Fruit fly (Drosophila melanogaster): ENCODE results near the gene fid.

The fid gene

DNA sequence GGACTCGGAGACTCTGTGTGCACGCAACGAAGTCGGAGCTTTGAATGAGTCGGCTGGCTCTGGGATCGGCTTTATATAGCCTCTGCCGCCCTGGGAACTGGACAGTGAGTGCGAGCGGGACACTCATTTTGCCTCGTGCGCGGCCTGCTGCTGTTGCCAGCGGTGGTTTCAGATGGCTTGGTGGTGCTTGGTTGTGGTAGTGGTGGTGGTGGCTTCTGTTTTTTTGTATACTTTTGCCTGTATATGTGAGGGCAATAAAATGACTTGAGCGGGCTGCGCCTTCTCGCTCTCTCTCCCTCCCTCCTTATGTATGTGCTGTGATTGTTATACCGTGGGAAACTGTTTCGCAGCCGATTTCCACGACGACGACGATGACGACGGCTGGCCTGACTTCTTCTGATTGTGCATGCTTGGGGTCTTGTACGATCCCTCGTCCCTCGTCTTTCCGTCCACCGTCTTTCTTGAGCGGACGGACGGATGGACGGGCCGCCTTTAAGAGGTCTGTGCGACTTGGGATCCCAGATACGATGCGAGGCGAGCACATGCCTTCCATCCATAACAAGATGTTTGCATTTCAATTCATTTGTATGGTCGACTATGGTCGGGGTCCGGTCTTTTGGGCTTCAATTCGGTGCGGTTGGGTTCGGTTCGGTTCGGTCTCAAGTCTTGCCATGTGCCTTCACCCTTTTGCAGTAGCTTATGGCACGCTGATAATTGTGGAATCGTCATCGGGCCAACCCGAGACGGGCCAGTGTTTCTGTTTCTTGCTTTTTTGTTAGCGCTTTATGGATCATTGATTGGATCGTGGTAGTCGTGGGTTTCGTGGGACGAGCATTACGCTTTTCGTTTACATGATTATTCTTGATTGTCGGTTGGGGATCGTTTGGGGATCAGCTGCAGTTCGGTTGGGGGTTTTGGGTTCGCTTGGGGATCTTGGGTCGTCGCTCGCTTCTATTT is 36.4 kb downstream of the fid start (continued):
- no peak for TF ChIP-seq pdm3 (GFP tag; optimal IDR thresholded peaks at IDR 0.05)
- TF ChIP-seq Gug (GFP tag; IDR thresholded peaks at IDR 0.05): 0 out of 2 replicates have a peak, but pooled peaks have one; percentile 29
- TF ChIP-seq CG10669 (GFP tag; optimal IDR thresholded peaks at IDR 0.05): peak; percentile 4
- peak; percentile 79 for TF ChIP-seq dsx (GFP tag; optimal IDR thresholded peaks at IDR 0.05; ENCODE audit: poor library complexity, severe bottlenecking)
- peak; percentile 44 for TF ChIP-seq CG3032 (tag; optimal IDR thresholded peaks at IDR 0.05)
- no peak for TF ChIP-seq fd85E (GFP tag; optimal IDR thresholded peaks at IDR 0.05)
- TF ChIP-seq CG15336 (GFP tag; IDR thresholded peaks at IDR 0.05): peak; percentile 58
- TF ChIP-seq Lpt (GFP tag; optimal IDR thresholded peaks at IDR 0.05): peak; percentile 71
- no peak for TF ChIP-seq CG32006 (GFP tag; optimal IDR thresholded peaks at IDR 0.05)
- peak; percentile 12 for TF ChIP-seq CG34406 (GFP tag; optimal IDR thresholded peaks at IDR 0.05)
- TF ChIP-seq dac (GFP tag; optimal IDR thresholded peaks at IDR 0.05): no peak
- peak; percentile 15 for TF ChIP-seq Eip93F (GFP tag; optimal IDR thresholded peaks at IDR 0.05)
- TF ChIP-seq fd59A (GFP tag; optimal IDR thresholded peaks at IDR 0.05): peak; percentile 3
- TF ChIP-seq CG3919 (GFP tag; optimal IDR thresholded peaks at IDR 0.05): peak; percentile 18
- no peak for TF ChIP-seq CG11762 (GFP tag; optimal IDR thresholded peaks at IDR 0.05; ENCODE audit: insufficient read depth)
- TF ChIP-seq cyc (GFP tag; optimal IDR thresholded peaks at IDR 0.05): no peak
- TF ChIP-seq Hr39 (GFP tag; optimal IDR thresholded peaks at IDR 0.05): no peak
- TF ChIP-seq Hr4 (GFP tag; optimal IDR thresholded peaks at IDR 0.05): peak; percentile 5
- no peak for TF ChIP-seq lz (GFP tag; optimal IDR thresholded peaks at IDR 0.05)
- peak; percentile 69 for TF ChIP-seq CG9139 (GFP tag; optimal IDR thresholded peaks at IDR 0.05)
- TF ChIP-seq Sox102F (GFP tag; optimal IDR thresholded peaks at IDR 0.05): peak; percentile 33
- no peak for TF ChIP-seq OdsH (GFP tag; optimal IDR thresholded peaks at IDR 0.05)
- TF ChIP-seq Smox (GFP tag; optimal IDR thresholded peaks at IDR 0.05): peak; percentile 25
- TF ChIP-seq spab (GFP tag; optimal IDR thresholded peaks at IDR 0.05): peak; percentile 58
- TF ChIP-seq acj6 (GFP tag; optimal IDR thresholded peaks at IDR 0.05): no peak
- peak; percentile 80 to 92 for TF ChIP-seq ss (GFP tag; optimal IDR thresholded peaks at IDR 0.05)
- TF ChIP-seq salr (GFP tag; optimal IDR thresholded peaks at IDR 0.05): no peak
- no peak for TF ChIP-seq CG7368 (GFP tag; optimal IDR thresholded peaks at IDR 0.05)
- peak; percentile 71 for TF ChIP-seq eg (GFP tag; IDR thresholded peaks at IDR 0.05)

DNA sequence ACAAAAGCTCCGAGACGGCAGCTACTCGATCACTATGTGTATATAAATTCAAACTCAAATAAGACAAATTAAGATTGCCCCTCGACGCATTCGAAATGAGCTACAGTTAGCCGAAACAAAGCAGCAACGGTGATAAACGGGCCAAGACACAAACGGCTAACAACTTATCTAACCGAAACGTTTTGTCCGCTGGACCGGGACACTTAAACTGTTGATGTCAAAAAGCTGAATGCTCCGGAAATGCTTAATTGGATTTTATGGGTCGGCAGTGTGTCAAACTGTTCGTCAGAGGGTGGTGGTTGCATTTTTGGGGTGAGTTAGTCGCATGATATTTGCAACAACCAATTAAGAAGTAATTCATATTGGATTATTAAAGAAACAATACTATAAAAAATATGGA is 37.4 kb downstream of the fid start:
- TF ChIP-seq esn (GFP tag; optimal IDR thresholded peaks at IDR 0.05) (no peak), CG1621 (tag; optimal IDR thresholded peaks at IDR 0.05) (no peak), topi (GFP tag; optimal IDR thresholded peaks at IDR 0.05) (no peak), CG7368 (GFP tag; optimal IDR thresholded peaks at IDR 0.05) (no peak), CG32006 (GFP tag; optimal IDR thresholded peaks at IDR 0.05) (no peak), Met (GFP tag; optimal IDR thresholded peaks at IDR 0.05) (no peak), CG6808 (GFP tag; optimal IDR thresholded peaks at IDR 0.05) (no peak), eg (GFP tag; IDR thresholded peaks at IDR 0.05) (no peak), Hr39 (GFP tag; optimal IDR thresholded peaks at IDR 0.05) (no peak), cyc (GFP tag; optimal IDR thresholded peaks at IDR 0.05) (no peak), CG16779 (tag; optimal IDR thresholded peaks at IDR 0.05) (no peak)
